Worm (Caenorhabditis elegans) whole organism, L1 larva: ENCODE measurements around the gene F01F1.14.

Experiments used
- ces-1 ChIP-seq: fragments of 150-350 bp; optimal IDR thresholded peaks from 2 replicates; lab custom pipeline; 2014; ENCODE audit warnings: missing biosample characterization, missing genetic modification reagents, missing genetic modification characterization
- elt-2 ChIP-seq: sonication (generic microtip); optimal IDR thresholded peaks from 2 replicates; lab custom pipeline; 2016; ENCODE audit warnings: missing genetic modification characterization, mild to moderate bottlenecking, inconsistent platforms, missing compliant biosample characterization, missing genetic modification reagents
- grh-1 ChIP-seq: fragments of 200-800 bp; sonication (Bioruptor generic); IDR thresholded peaks from 2 replicates; pipeline ENCODE4 v1.3.6; 2022; ENCODE audit warnings: missing genetic modification reagents, missing genetic modification characterization, missing compliant biosample characterization
- irx-1 ChIP-seq: sonication (generic microtip); optimal IDR thresholded peaks from 2 replicates; lab custom pipeline; 2016; ENCODE audit warnings: missing genetic modification characterization, missing compliant biosample characterization
- lin-13 ChIP-seq: fragments of 150-350 bp; optimal IDR thresholded peaks from 2 replicates; lab custom pipeline; 2014; ENCODE audit warnings: missing biosample characterization, missing genetic modification reagents, missing genetic modification characterization
- mdl-1 ChIP-seq, 2 experiments: fragments of 150-350 bp; optimal IDR thresholded peaks; 2 replicates each; lab custom pipeline; 2014 to 2017; ENCODE audit warnings: missing biosample characterization in 2 of 2, missing genetic modification characterization in 2 of 2, inconsistent platforms in 1 of 2
- nhr-71 ChIP-seq: sonication (generic microtip); optimal IDR thresholded peaks from 2 replicates; lab custom pipeline; 2016; ENCODE audit warnings: mild to moderate bottlenecking, missing genetic modification characterization, moderate library complexity, missing compliant biosample characterization
- pqm-1 ChIP-seq: sonication (generic microtip); optimal IDR thresholded peaks from 3 replicates; lab custom pipeline; 2017; ENCODE audit warnings: missing biosample characterization, missing genetic modification characterization
- rnt-1 ChIP-seq: sonication (generic microtip); optimal IDR thresholded peaks from 2 replicates; lab custom pipeline; 2016; ENCODE audit warnings: mild to moderate bottlenecking, missing genetic modification characterization, moderate library complexity, missing compliant biosample characterization
- skn-1 ChIP-seq: fragments of 150-350 bp; optimal IDR thresholded peaks from 2 replicates; lab custom pipeline; 2014; ENCODE audit warnings: missing biosample characterization, missing genetic modification characterization
- snpc-4 ChIP-seq: fragments of 150-350 bp; optimal IDR thresholded peaks from 2 replicates; lab custom pipeline; 2014; ENCODE audit warnings: missing biosample characterization, missing genetic modification characterization
- sptf-1 ChIP-seq: fragments of 150-350 bp; optimal IDR thresholded peaks from 2 replicates; lab custom pipeline; 2014; ENCODE audit warnings: missing biosample characterization, missing genetic modification characterization
- unc-62 ChIP-seq: fragments of 150-350 bp; optimal IDR thresholded peaks from 2 replicates; lab custom pipeline; 2014; ENCODE audit warnings: missing biosample characterization, missing genetic modification reagents, missing genetic modification characterization

DNA sequence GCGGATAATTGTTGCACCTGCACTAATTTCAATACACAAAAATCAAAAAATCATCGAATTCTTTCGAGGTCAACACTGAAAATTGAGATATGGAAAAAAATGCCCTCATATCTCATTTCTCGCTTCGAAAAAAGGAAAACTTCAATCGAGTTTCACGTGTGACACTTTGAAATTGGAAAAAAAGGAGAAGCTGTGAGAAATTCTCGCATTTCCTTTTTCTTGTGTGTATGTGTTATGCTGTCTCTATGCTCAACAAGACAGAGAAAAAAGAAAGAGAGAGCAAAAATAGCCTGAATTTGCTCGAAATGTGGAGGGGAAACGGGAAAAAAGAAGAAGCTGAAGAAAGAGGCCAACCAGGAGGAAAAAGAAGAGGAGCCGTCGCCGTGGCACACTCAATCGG, 36.3 kb downstream of the F01F1.14 start:
- no peak for TF ChIP-seq grh-1 (GFP tag; lab: Robert Waterston, UW)
- no peak for TF ChIP-seq pqm-1 (tag; lab: Kevin White, UChicago)
- TF ChIP-seq snpc-4 (tag; lab: Kevin White, UChicago), result no peak
- no peak for TF ChIP-seq mdl-1 (tag; optimal IDR thresholded peaks at IDR 0.05; lab: Kevin White, UChicago)
- TF ChIP-seq unc-62 (GFP tag; lab: Kevin White, UChicago), result no peak
- no peak for TF ChIP-seq lin-13 (GFP tag; lab: Kevin White, UChicago)
- no peak for TF ChIP-seq irx-1 (tag; lab: Kevin White, UChicago)
- TF ChIP-seq elt-2 (tag; lab: Kevin White, UChicago), result no peak
- no peak for TF ChIP-seq rnt-1
- no peak for TF ChIP-seq skn-1 (tag; lab: Kevin White, UChicago)
- no peak for TF ChIP-seq sptf-1 (tag; lab: Kevin White, UChicago)
- TF ChIP-seq ces-1, result no peak
- peak; percentile 20 for TF ChIP-seq nhr-71 (tag; lab: Kevin White, UChicago)
